Worm (Caenorhabditis elegans) whole organism, early embryonic: ENCODE data around the gene col-10.

Source experiments
- F13C5.2 ChIP-seq: sonication (generic microtip); optimal IDR thresholded peaks from 2 replicates; lab custom pipeline; 2017; ENCODE audit warnings: mild to moderate bottlenecking, missing genetic modification characterization, inconsistent platforms, missing compliant biosample characterization
- ama-1 ChIP-seq: fragments of 150-350 bp; optimal IDR thresholded peaks from 2 replicates; lab custom pipeline; 2014
- ceh-36 ChIP-seq: sonication (generic microtip); optimal IDR thresholded peaks from 2 replicates; lab custom pipeline; 2016; ENCODE audit warnings: missing genetic modification characterization, inconsistent platforms, missing compliant biosample characterization
- ets-7 ChIP-seq: sonication (generic microtip); optimal IDR thresholded peaks from 2 replicates; lab custom pipeline; 2016; ENCODE audit warnings: missing genotype, missing genetic modification characterization, missing compliant biosample characterization
- hmbx-1 ChIP-seq: sonication (generic microtip); optimal IDR thresholded peaks from 2 replicates; lab custom pipeline; 2016; ENCODE audit warnings: mild to moderate bottlenecking, missing genetic modification characterization, missing compliant biosample characterization
- hnd-1 ChIP-seq: sonication (generic microtip); optimal IDR thresholded peaks from 2 replicates; lab custom pipeline; 2016; ENCODE audit warnings: missing genetic modification characterization, missing compliant biosample characterization
- pes-1 ChIP-seq: fragments of 200-800 bp; sonication (Bioruptor generic); IDR thresholded peaks from 2 replicates; pipeline ENCODE4 v1.3.6; 2022; ENCODE audit warnings: missing genetic modification reagents, missing genetic modification characterization, missing compliant biosample characterization
- tbx-11 ChIP-seq: fragments of 200-800 bp; sonication (Bioruptor generic); IDR thresholded peaks from 2 replicates; pipeline ENCODE4 v1.3.6; 2022; ENCODE audit warnings: missing genetic modification characterization, missing compliant biosample characterization

- TF ChIP-seq ama-1 (lab: Kevin White, UChicago) (no peak), hnd-1 (tag; lab: Kevin White, UChicago) (no peak), tbx-11 (no peak), F13C5.2 (tag; lab: Kevin White, UChicago) (no peak), ets-7 (tag; lab: Kevin White, UChicago) (no peak), pes-1 (GFP tag; lab: Robert Waterston, UW) (no peak), hmbx-1 (tag; lab: Kevin White, UChicago) (no peak), ceh-36 (tag; lab: Kevin White, UChicago) (no peak)
Observed at ce11 chrV:9212499-9212898, 47.4 kb upstream of the col-10 start.
